Worm (Caenorhabditis elegans) whole organism, L2 larva: ENCODE data around the gene attf-2.

Experiments
- C34F6.9 ChIP-seq: fragments of 150-350 bp; optimal IDR thresholded peaks from 2 replicates; lab custom pipeline; 2014; ENCODE audit warnings: missing biosample characterization, missing genetic modification characterization
- F13H6.1 ChIP-seq: sonication (generic microtip); optimal IDR thresholded peaks from 2 replicates; lab custom pipeline; 2016; ENCODE audit warnings: missing genetic modification characterization, missing compliant biosample characterization
- Y55F3AM.14 ChIP-seq: fragments of 200-800 bp; sonication (Bioruptor generic); optimal IDR thresholded peaks from 2 replicates; lab custom pipeline; 2018; ENCODE audit warnings: mild to moderate bottlenecking, missing genetic modification characterization, missing compliant biosample characterization
- ZK546.5 ChIP-seq: sonication (generic microtip); optimal IDR thresholded peaks from 2 replicates; lab custom pipeline; 2017; ENCODE audit warnings: missing biosample characterization, missing genetic modification characterization
- alr-1 ChIP-seq: fragments of 150-350 bp; optimal IDR thresholded peaks from 2 replicates; lab custom pipeline; 2014; ENCODE audit warnings: missing biosample characterization, missing genetic modification characterization
- aly-2 ChIP-seq: fragments of 150-350 bp; optimal IDR thresholded peaks from 2 replicates; lab custom pipeline; 2014; ENCODE audit warnings: missing biosample characterization, missing genetic modification characterization
- ama-1 ChIP-seq: fragments of 150-350 bp; optimal IDR thresholded peaks from 2 replicates; lab custom pipeline; 2018; ENCODE audit warnings: inconsistent platforms
- blmp-1 ChIP-seq: sonication (generic microtip); optimal IDR thresholded peaks from 2 replicates; lab custom pipeline; 2017; ENCODE audit warnings: missing genetic modification characterization, mild to moderate bottlenecking, missing compliant biosample characterization, antibody characterized with exemption, moderate library complexity; ENCODE audit not compliant: insufficient read depth
- ceh-16 ChIP-seq: fragments of 150-350 bp; optimal IDR thresholded peaks from 2 replicates; lab custom pipeline; 2014; ENCODE audit warnings: missing biosample characterization, missing genetic modification characterization
- ceh-82 ChIP-seq: fragments of 150-350 bp; optimal IDR thresholded peaks from 2 replicates; lab custom pipeline; 2014; ENCODE audit warnings: missing biosample characterization, missing genetic modification characterization
- crh-2 ChIP-seq: sonication (generic microtip); optimal IDR thresholded peaks from 2 replicates; lab custom pipeline; 2017; ENCODE audit warnings: missing biosample characterization, missing genetic modification characterization
- egl-27 ChIP-seq: sonication (generic microtip); optimal IDR thresholded peaks from 3 replicates; lab custom pipeline; 2017; ENCODE audit warnings: missing biosample characterization, missing genetic modification reagents, missing genetic modification characterization
- elt-1 ChIP-seq: fragments of 150-350 bp; optimal IDR thresholded peaks from 2 replicates; lab custom pipeline; 2014; ENCODE audit warnings: missing biosample characterization, missing genetic modification characterization
- elt-3 ChIP-seq: sonication (generic microtip); optimal IDR thresholded peaks from 2 replicates; lab custom pipeline; 2017; ENCODE audit warnings: missing biosample characterization, missing genetic modification characterization
- fos-1 ChIP-seq: fragments of 150-350 bp; optimal IDR thresholded peaks from 2 replicates; lab custom pipeline; 2014; ENCODE audit warnings: missing biosample characterization, missing genetic modification characterization
- gmeb-1 ChIP-seq: fragments of 150-350 bp; optimal IDR thresholded peaks from 2 replicates; lab custom pipeline; 2014; ENCODE audit warnings: missing biosample characterization, missing genetic modification characterization
- lin-11 ChIP-seq: fragments of 150-350 bp; sonication (generic microtip); optimal IDR thresholded peaks from 2 replicates; lab custom pipeline; 2014; ENCODE audit warnings: missing biosample characterization, missing genetic modification characterization, inconsistent platforms, mixed read lengths
- lin-13 ChIP-seq: fragments of 150-350 bp; optimal IDR thresholded peaks from 2 replicates; lab custom pipeline; 2014; ENCODE audit warnings: missing biosample characterization, missing genetic modification reagents, missing genetic modification characterization
- lin-39 ChIP-seq: fragments of 150-350 bp; optimal IDR thresholded peaks from 2 replicates; lab custom pipeline; 2014; ENCODE audit warnings: missing biosample characterization, missing genetic modification reagents, missing genetic modification characterization
- lsy-2 ChIP-seq, 2 experiments: fragments of 150-350 bp in 1 of 2; sonication (generic microtip) in 1 of 2; optimal IDR thresholded peaks; 2 replicates each; lab custom pipeline; 2014 to 2017; ENCODE audit warnings: missing biosample characterization in 2 of 2, missing genetic modification characterization in 2 of 2
- mab-5 ChIP-seq: fragments of 150-350 bp; optimal IDR thresholded peaks from 2 replicates; lab custom pipeline; 2014; ENCODE audit warnings: missing biosample characterization, missing genetic modification characterization
- mdl-1 ChIP-seq, 2 experiments: fragments of 150-350 bp in 1 of 2; sonication (generic microtip) in 1 of 2; optimal IDR thresholded peaks; 2 replicates each; lab custom pipeline; 2017; ENCODE audit warnings: missing biosample characterization in 2 of 2, missing genetic modification characterization in 2 of 2
- nhr-10 ChIP-seq: sonication (generic microtip); optimal IDR thresholded peaks from 2 replicates; lab custom pipeline; 2017; ENCODE audit warnings: missing biosample characterization, missing genetic modification characterization
- nhr-12 ChIP-seq: fragments of 150-350 bp; optimal IDR thresholded peaks from 2 replicates; lab custom pipeline; 2014; ENCODE audit warnings: missing biosample characterization, missing genetic modification characterization
- nhr-129 ChIP-seq: fragments of 150-350 bp; optimal IDR thresholded peaks from 2 replicates; lab custom pipeline; 2014; ENCODE audit warnings: missing biosample characterization, missing genetic modification characterization
- nhr-21 ChIP-seq: fragments of 150-350 bp; optimal IDR thresholded peaks from 2 replicates; lab custom pipeline; 2014; ENCODE audit warnings: missing biosample characterization, missing genetic modification characterization
- nhr-23 ChIP-seq: fragments of 150-350 bp; optimal IDR thresholded peaks from 2 replicates; lab custom pipeline; 2014; ENCODE audit warnings: missing biosample characterization, missing genetic modification reagents, missing genetic modification characterization
- nhr-25 ChIP-seq: fragments of 150-350 bp; sonication (generic microtip); optimal IDR thresholded peaks from 3 replicates; lab custom pipeline; 2014; ENCODE audit warnings: missing biosample characterization, missing genetic modification characterization
- nhr-6 ChIP-seq: fragments of 150-350 bp; optimal IDR thresholded peaks from 2 replicates; lab custom pipeline; 2014; ENCODE audit warnings: missing biosample characterization, missing genetic modification characterization
- nhr-77 ChIP-seq: fragments of 150-350 bp; optimal IDR thresholded peaks from 2 replicates; lab custom pipeline; 2014; ENCODE audit warnings: missing biosample characterization, missing genetic modification characterization
- peb-1 ChIP-seq: fragments of 150-350 bp; optimal IDR thresholded peaks from 2 replicates; lab custom pipeline; 2014; ENCODE audit warnings: missing biosample characterization, missing genetic modification characterization
- sem-4 ChIP-seq: fragments of 150-350 bp; optimal IDR thresholded peaks from 2 replicates; lab custom pipeline; 2014; ENCODE audit warnings: missing biosample characterization, missing genetic modification reagents, missing genetic modification characterization
- sma-3 ChIP-seq: sonication (generic microtip); optimal IDR thresholded peaks from 2 replicates; lab custom pipeline; 2016; ENCODE audit warnings: missing genetic modification reagents, missing genetic modification characterization, missing compliant biosample characterization
- sma-9 ChIP-seq, 2 experiments: fragments of 150-350 bp in 1 of 2; sonication (generic microtip) in 1 of 2; optimal IDR thresholded peaks; 2 replicates each; lab custom pipeline; 2014 to 2016; ENCODE audit warnings: missing genetic modification characterization in 2 of 2, mild to moderate bottlenecking in 1 of 2, missing biosample characterization in 1 of 2, missing compliant biosample characterization in 1 of 2, missing genetic modification reagents in 1 of 2, moderate library complexity in 1 of 2
- snpc-4 ChIP-seq: fragments of 150-350 bp; optimal IDR thresholded peaks from 2 replicates; lab custom pipeline; 2014; ENCODE audit warnings: missing biosample characterization, missing genetic modification characterization
- unc-39 ChIP-seq: fragments of 150-350 bp; optimal IDR thresholded peaks from 2 replicates; lab custom pipeline; 2014; ENCODE audit warnings: missing biosample characterization, missing genetic modification characterization
- unc-55 ChIP-seq: fragments of 150-350 bp; sonication (generic microtip); optimal IDR thresholded peaks from 3 replicates; lab custom pipeline; 2014; ENCODE audit warnings: missing biosample characterization, missing genetic modification reagents, missing genetic modification characterization
- unc-62 ChIP-seq: fragments of 150-350 bp; optimal IDR thresholded peaks from 2 replicates; lab custom pipeline; 2014; ENCODE audit warnings: missing biosample characterization, missing genetic modification reagents, missing genetic modification characterization
- zag-1 ChIP-seq: fragments of 150-350 bp; optimal IDR thresholded peaks from 2 replicates; lab custom pipeline; 2014; ENCODE audit warnings: missing biosample characterization, missing genetic modification characterization
- ztf-1 ChIP-seq: fragments of 200-800 bp; sonication (Bioruptor generic); conservative IDR thresholded peaks from 2 replicates; pipeline ENCODE4 v1.3.6; 2022; ENCODE audit warnings: missing genetic modification characterization, missing compliant biosample characterization
- ztf-4 ChIP-seq: fragments of 150-350 bp; optimal IDR thresholded peaks from 2 replicates; lab custom pipeline; 2014; ENCODE audit warnings: missing biosample characterization, missing genetic modification characterization

Gene attf-2

DNA sequence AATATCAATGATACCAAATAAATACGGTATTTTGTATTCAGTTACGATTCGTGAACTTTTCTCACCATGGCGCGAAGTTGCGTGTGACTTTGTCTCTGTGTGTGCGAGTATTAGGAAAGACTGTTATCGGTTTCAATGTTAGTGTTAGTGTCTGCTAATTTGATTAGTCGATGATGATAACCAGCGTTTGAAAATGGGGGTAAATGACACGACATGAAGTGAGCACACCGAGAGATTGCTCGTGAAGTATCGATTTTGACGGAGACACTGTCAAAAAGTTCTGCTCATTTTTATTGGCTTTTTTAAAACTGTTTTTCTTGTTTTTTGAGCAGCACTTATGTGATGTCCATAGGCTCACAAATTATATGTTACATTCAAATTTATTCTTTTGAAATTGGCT lies 2.5 kb upstream of the attf-2 start (continued):
- no peak for TF ChIP-seq elt-3 (tag; lab: Kevin White, UChicago)
- peak; percentile 67 for TF ChIP-seq crh-2 (tag; lab: Kevin White, UChicago)
- peak; percentile 14 for TF ChIP-seq sma-9 (GFP tag; optimal IDR thresholded peaks at IDR 0.05; lab: Kevin White, UChicago)
- no peak for TF ChIP-seq sma-9 (tag; optimal IDR thresholded peaks at IDR 0.05; lab: Kevin White, UChicago)
- TF ChIP-seq ztf-1 (GFP tag; lab: Robert Waterston, UW), result no peak
- no peak for TF ChIP-seq nhr-77 (tag; lab: Kevin White, UChicago)
- TF ChIP-seq unc-62, result no peak
- TF ChIP-seq ZK546.5 (tag; lab: Kevin White, UChicago), result no peak

DNA sequence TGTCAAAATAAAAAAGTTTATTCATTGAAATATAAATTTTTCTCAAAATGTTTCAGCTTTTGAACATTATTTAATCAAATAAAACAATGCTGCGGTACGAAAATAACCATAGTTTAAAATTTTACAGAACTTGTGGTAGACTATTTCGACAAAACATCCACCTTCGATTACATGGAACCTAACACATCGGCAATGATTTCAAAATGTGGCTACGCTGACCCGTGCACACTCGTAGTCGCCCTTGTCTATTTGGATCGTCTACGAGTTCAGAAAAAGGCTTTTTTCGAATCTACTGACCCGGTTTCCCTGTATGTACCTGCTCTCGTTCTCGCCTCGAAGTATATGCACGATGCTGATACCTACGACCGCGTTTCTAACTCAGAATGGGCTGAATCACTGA lies 1.1 kb upstream of the attf-2 start:
- TF ChIP-seq unc-62, result no peak
- TF ChIP-seq nhr-10, result no peak
- no peak for TF ChIP-seq ceh-82 (tag; lab: Kevin White, UChicago)
- TF ChIP-seq nhr-129 (tag; lab: Kevin White, UChicago), result no peak
- no peak for TF ChIP-seq gmeb-1 (tag; lab: Kevin White, UChicago)
- no peak for TF ChIP-seq lin-11 (tag; lab: Kevin White, UChicago)
- no peak for TF ChIP-seq ama-1 (lab: Kevin White, UChicago)
- TF ChIP-seq nhr-25 (tag; lab: Kevin White, UChicago), result no peak
- no peak for TF ChIP-seq elt-3 (tag; lab: Kevin White, UChicago)
- no peak for TF ChIP-seq lsy-2 (tag; optimal IDR thresholded peaks at IDR 0.05; lab: Kevin White, UChicago)
- TF ChIP-seq mdl-1 (tag; optimal IDR thresholded peaks at IDR 0.05; lab: Kevin White, UChicago), result no peak
- no peak for TF ChIP-seq elt-1 (tag; lab: Kevin White, UChicago)
- TF ChIP-seq crh-2 (tag; lab: Kevin White, UChicago), result no peak

DNA sequence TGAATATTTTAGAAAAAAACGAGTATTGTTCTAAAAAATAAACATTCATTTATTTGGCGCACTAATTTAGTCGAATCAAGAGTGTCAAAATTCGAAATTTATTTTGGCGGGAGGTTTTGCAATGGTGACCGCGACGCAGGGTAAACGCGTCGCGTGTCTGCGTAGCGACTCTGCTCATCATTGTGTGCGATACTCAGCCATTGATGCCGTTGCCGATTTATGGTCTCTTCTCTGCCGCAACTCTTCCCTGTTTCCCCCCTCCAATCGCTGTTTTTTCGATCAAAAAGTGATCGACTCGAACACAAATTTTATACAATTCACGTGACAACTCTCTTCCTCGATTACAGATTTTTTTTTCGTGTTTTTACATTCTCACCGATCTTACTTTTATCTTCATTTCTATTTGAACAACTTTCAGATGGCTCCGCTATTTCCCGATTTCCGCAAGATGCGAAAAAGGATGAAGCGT lies 595 bp upstream of the attf-2 start, which contains the start of gene F09G2.2:
TSS of gene F09G2.2 (plus strand) at position 419 of the 469 bp plus-strand sequence.
- TF ChIP-seq fos-1 (tag; lab: Kevin White, UChicago) (peak; percentile 90), crh-2 (tag; lab: Kevin White, UChicago) (peak; percentile 95), ama-1 (lab: Kevin White, UChicago) (peak; percentile 64), C34F6.9 (tag; lab: Kevin White, UChicago) (peak; percentile 97), egl-27 (tag; lab: Kevin White, UChicago) (peak; percentile 78), zag-1 (tag; lab: Kevin White, UChicago) (peak; percentile 47), nhr-23 (tag; lab: Kevin White, UChicago) (no peak), nhr-129 (tag; lab: Kevin White, UChicago) (peak; percentile 90), ztf-1 (GFP tag; lab: Robert Waterston, UW) (no peak), unc-39 (tag; lab: Kevin White, UChicago) (no peak), sma-3 (GFP tag; lab: Kevin White, UChicago) (peak; percentile 93), ceh-82 (tag; lab: Kevin White, UChicago) (peak; percentile 47), mab-5 (tag; lab: Kevin White, UChicago) (peak; percentile 76), nhr-6 (peak; percentile 80), peb-1 (no peak), Y55F3AM.14 (peak; percentile 33), elt-1 (tag; lab: Kevin White, UChicago) (no peak), ceh-16 (tag; lab: Kevin White, UChicago) (peak; percentile 91), alr-1 (no peak), snpc-4 (peak; percentile 71), lin-11 (tag; lab: Kevin White, UChicago) (peak; percentile 90), nhr-77 (tag; lab: Kevin White, UChicago) (peak; percentile 45), nhr-25 (tag; lab: Kevin White, UChicago) (peak; percentile 90), unc-55 (peak; percentile 96), sma-9 (GFP tag; optimal IDR thresholded peaks at IDR 0.05; lab: Kevin White, UChicago) (peak; percentile 93), sma-9 (tag; optimal IDR thresholded peaks at IDR 0.05; lab: Kevin White, UChicago) (no peak), nhr-21 (peak; percentile 88), gmeb-1 (tag; lab: Kevin White, UChicago) (peak; percentile 90), blmp-1 (tag; lab: Kevin White, UChicago) (peak; percentile 76), ZK546.5 (tag; lab: Kevin White, UChicago) (peak; percentile 31), sem-4 (tag; lab: Kevin White, UChicago) (peak; percentile 84), aly-2 (tag; lab: Kevin White, UChicago) (no peak), lin-39 (tag; lab: Kevin White, UChicago) (no peak), lsy-2 (tag; optimal IDR thresholded peaks at IDR 0.05; lab: Kevin White, UChicago) (peak; percentile 73 to 92), mdl-1 (tag; optimal IDR thresholded peaks at IDR 0.05; lab: Kevin White, UChicago) (peak in 1 of 2 experiments; percentile 48), lin-13 (GFP tag; lab: Kevin White, UChicago) (peak; percentile 94), nhr-12 (tag; lab: Kevin White, UChicago) (no peak), ztf-4 (tag; lab: Kevin White, UChicago) (peak; percentile 71), F13H6.1 (tag; lab: Kevin White, UChicago) (peak; percentile 89)
